Worm (Caenorhabditis elegans) whole organism, young adult: ENCODE results near the gene dpy-23.

ENCODE experiments used
- ceh-58 ChIP-seq: fragments of 200-800 bp; sonication (Bioruptor generic); IDR thresholded peaks from 2 replicates; pipeline ENCODE4 v1.3.6; 2022; ENCODE audit warnings: missing genetic modification characterization, missing compliant biosample characterization
- dpl-1 ChIP-seq: fragments of 150-350 bp; optimal IDR thresholded peaks from 2 replicates; lab custom pipeline; 2014; ENCODE audit warnings: missing biosample characterization, missing genetic modification reagents, missing genetic modification characterization

DNA sequence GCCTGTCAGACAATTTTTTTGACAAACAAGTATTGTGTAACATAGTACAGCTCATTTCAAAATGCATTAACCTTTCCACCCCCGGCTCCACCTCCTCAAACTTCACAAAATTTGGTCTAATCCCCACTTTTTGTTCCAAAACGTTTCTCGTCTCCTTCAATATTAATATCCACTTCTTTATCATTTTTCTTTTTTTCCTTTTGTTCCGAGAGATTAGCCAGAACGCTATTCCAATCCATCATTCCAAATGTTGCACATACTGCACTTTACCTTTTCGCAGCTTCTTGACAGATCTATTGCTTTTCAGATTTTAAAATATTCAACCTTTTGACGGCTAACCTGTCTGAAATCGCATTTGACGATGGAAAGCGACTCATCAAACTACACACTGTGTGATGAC is 13.7 kb downstream of the dpy-23 start, which contains the start of gene D1079.1:
- TF ChIP-seq ceh-58 (GFP tag; lab: Robert Waterston, UW) = no peak
- no peak for TF ChIP-seq dpl-1 (GFP tag; lab: Kevin White, UChicago)
